Worm (Caenorhabditis elegans): Measurements from ENCODE around the gene H14A12.3.

DNA sequence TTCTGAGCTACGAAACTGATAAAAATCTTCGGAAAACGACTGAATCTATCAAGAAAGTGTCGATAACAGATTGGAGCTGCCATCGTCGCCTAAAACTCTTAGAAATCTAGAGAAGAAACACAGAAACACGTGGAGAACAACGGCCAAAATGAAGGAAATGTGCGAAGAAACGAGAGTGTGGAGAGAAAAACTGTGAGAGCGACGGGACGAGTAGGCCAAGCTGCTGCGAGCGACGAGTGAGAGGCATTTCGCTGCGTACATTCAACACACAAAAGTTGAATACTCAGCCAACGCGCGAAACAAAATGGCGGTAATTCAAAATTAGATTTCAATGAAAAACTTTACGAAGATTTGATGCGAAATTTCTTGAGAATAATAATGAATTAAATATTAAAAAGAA is 34.7 kb downstream of the H14A12.3 start:
- no peak for TF ChIP-seq blmp-1 (tag; optimal IDR thresholded peaks at IDR 0.05)
- TF ChIP-seq nhr-28 (tag; optimal IDR thresholded peaks at IDR 0.05), result no peak
- TF ChIP-seq ztf-11 (tag; optimal IDR thresholded peaks at IDR 0.05), result peak; percentile 41
- TF ChIP-seq nhr-237 (tag; optimal IDR thresholded peaks at IDR 0.05), result peak; percentile 78
- TF ChIP-seq sem-2 (GFP tag; optimal IDR thresholded peaks at IDR 0.05), result no peak
- peak; percentile 57 for TF ChIP-seq drap-1 (GFP tag; optimal IDR thresholded peaks at IDR 0.05)
- no peak for TF ChIP-seq snpc-4 (tag; optimal IDR thresholded peaks at IDR 0.05)
- TF ChIP-seq mab-5 (tag; optimal IDR thresholded peaks at IDR 0.05), result no peak
- TF ChIP-seq nhr-76 (tag; optimal IDR thresholded peaks at IDR 0.05), result no peak
- no peak for TF ChIP-seq lin-32 (GFP tag; optimal IDR thresholded peaks at IDR 0.05)
- TF ChIP-seq ham-2 (GFP tag; optimal IDR thresholded peaks at IDR 0.05), result peak; percentile 65
- peak; percentile 46 for TF ChIP-seq unc-62 (GFP tag; optimal IDR thresholded peaks at IDR 0.05)
- peak; percentile 85 for TF ChIP-seq ces-1 (GFP tag; optimal IDR thresholded peaks at IDR 0.05)
- peak; percentile 97 for TF ChIP-seq mep-1 (tag; optimal IDR thresholded peaks at IDR 0.05)
